Worm (Caenorhabditis elegans) whole organism, L1 larva: ENCODE measurements around the gene srv-25.

Source experiments
- C34B4.2 ChIP-seq: sonication (generic microtip); optimal IDR thresholded peaks from 2 replicates; lab custom pipeline; 2017; ENCODE audit warnings: mild to moderate bottlenecking, missing genetic modification characterization, missing compliant biosample characterization
- F16B12.6 ChIP-seq: fragments of 150-350 bp; optimal IDR thresholded peaks from 2 replicates; lab custom pipeline; 2014; ENCODE audit warnings: missing biosample characterization, missing genetic modification characterization
- aha-1 ChIP-seq: fragments of 150-350 bp; optimal IDR thresholded peaks from 2 replicates; lab custom pipeline; 2014; ENCODE audit warnings: missing biosample characterization, missing genetic modification characterization
- aly-2 ChIP-seq: fragments of 150-350 bp; optimal IDR thresholded peaks from 2 replicates; lab custom pipeline; 2014; ENCODE audit warnings: missing biosample characterization, missing genetic modification characterization
- hpl-2 ChIP-seq: fragments of 150-350 bp; optimal IDR thresholded peaks from 2 replicates; lab custom pipeline; 2014; ENCODE audit warnings: missing biosample characterization, missing genetic modification reagents, missing genetic modification characterization
- isw-1 ChIP-seq: fragments of 200-800 bp; sonication (Bioruptor generic); IDR thresholded peaks from 2 replicates; pipeline ENCODE4 v1.3.6; 2022; ENCODE audit warnings: missing genetic modification characterization, missing compliant biosample characterization
- nhr-19 ChIP-seq: fragments of 200-800 bp; sonication (Bioruptor generic); conservative IDR thresholded peaks from 2 replicates; pipeline ENCODE4 v1.3.6; 2022; ENCODE audit warnings: missing genetic modification characterization, missing compliant biosample characterization
- nhr-237 ChIP-seq: fragments of 150-350 bp; optimal IDR thresholded peaks from 2 replicates; lab custom pipeline; 2014; ENCODE audit warnings: missing biosample characterization, missing genetic modification characterization
- nhr-77 ChIP-seq: fragments of 150-350 bp; optimal IDR thresholded peaks from 2 replicates; lab custom pipeline; 2014; ENCODE audit warnings: missing biosample characterization, missing genetic modification characterization
- pqm-1 ChIP-seq: sonication (generic microtip); optimal IDR thresholded peaks from 3 replicates; lab custom pipeline; 2017; ENCODE audit warnings: missing biosample characterization, missing genetic modification characterization
- snpc-4 ChIP-seq: fragments of 150-350 bp; optimal IDR thresholded peaks from 2 replicates; lab custom pipeline; 2014; ENCODE audit warnings: missing biosample characterization, missing genetic modification characterization
- swsn-7 ChIP-seq: sonication (generic microtip); optimal IDR thresholded peaks from 2 replicates; lab custom pipeline; 2016; ENCODE audit warnings: missing genetic modification characterization, missing compliant biosample characterization
- unc-62 ChIP-seq: fragments of 150-350 bp; optimal IDR thresholded peaks from 2 replicates; lab custom pipeline; 2014; ENCODE audit warnings: missing biosample characterization, missing genetic modification reagents, missing genetic modification characterization
- ztf-11 ChIP-seq, 2 experiments: sonication (generic microtip); optimal IDR thresholded peaks; 2 replicates each; lab custom pipeline; 2016 to 2017; ENCODE audit warnings: missing genetic modification characterization in 2 of 2, missing biosample characterization in 1 of 2, missing compliant biosample characterization in 1 of 2

ce11 chrIV:6275671-6276209 lies 27.8 kb downstream of the srv-25 start, which contains the start of the genes aat-4 and T13A10.1:
- TF ChIP-seq isw-1 (GFP tag; lab: Robert Waterston, UW): no peak
- no peak for TF ChIP-seq snpc-4
- peak; percentile 65 for TF ChIP-seq pqm-1
- TF ChIP-seq ztf-11 (tag; optimal IDR thresholded peaks at IDR 0.05; lab: Kevin White, UChicago): no peak
- no peak for TF ChIP-seq swsn-7
- no peak for TF ChIP-seq nhr-237
- TF ChIP-seq aly-2: no peak
- no peak for TF ChIP-seq C34B4.2 (tag; lab: Kevin White, UChicago)
- TF ChIP-seq aha-1 (tag; lab: Kevin White, UChicago): no peak
- TF ChIP-seq unc-62: no peak
- TF ChIP-seq F16B12.6: no peak
- TF ChIP-seq nhr-77 (tag; lab: Kevin White, UChicago): no peak
- no peak for TF ChIP-seq nhr-19 (GFP tag; lab: Robert Waterston, UW)
- TF ChIP-seq hpl-2 (GFP tag; lab: Kevin White, UChicago): no peak
